Fruit fly (Drosophila melanogaster) whole organism, embryonic: ENCODE measurements around the gene CG2854.

Experiments
- C15 ChIP-seq: fragments of 200-800 bp; sonication (Bioruptor generic); IDR thresholded peaks from 3 replicates; pipeline ENCODE4 v1.3.6; 2022; ENCODE audit warnings: missing biosample characterization, missing genetic modification characterization
- CG13123 ChIP-seq: fragments of 200-800 bp; sonication (Bioruptor generic); optimal IDR thresholded peaks from 2 replicates; lab custom pipeline; 2016; ENCODE audit warnings: missing biosample characterization, missing genetic modification characterization
- CG14014 ChIP-seq: fragments of 200-800 bp; sonication (Bioruptor generic); IDR thresholded peaks from 2 replicates; pipeline ENCODE4 v1.3.6; 2022; ENCODE audit warnings: missing biosample characterization, missing genetic modification characterization
- CG14441 ChIP-seq: fragments of 200-800 bp; sonication (Bioruptor generic); IDR thresholded peaks from 2 replicates; pipeline ENCODE4 v1.3.6; 2022; ENCODE audit warnings: missing biosample characterization, missing genetic modification characterization
- CG15479 ChIP-seq: fragments of 200-800 bp; sonication (Bioruptor generic); optimal IDR thresholded peaks from 3 replicates; lab custom pipeline; 2019; ENCODE audit warnings: missing biosample characterization, mild to moderate bottlenecking, missing genetic modification characterization, moderate library complexity
- CG1603 ChIP-seq: fragments of 200-800 bp; sonication (Bioruptor generic); optimal IDR thresholded peaks from 2 replicates; lab custom pipeline; 2019; ENCODE audit warnings: missing biosample characterization, mild to moderate bottlenecking, missing genetic modification characterization, moderate library complexity
- CG17385 ChIP-seq: fragments of 200-800 bp; sonication (Bioruptor generic); optimal IDR thresholded peaks from 3 replicates; lab custom pipeline; 2018; ENCODE audit warnings: missing biosample characterization, mild to moderate bottlenecking, missing genetic modification characterization
- CG17912 ChIP-seq: fragments of 200-800 bp; sonication (Bioruptor generic); optimal IDR thresholded peaks from 2 replicates; lab custom pipeline; 2018; ENCODE audit warnings: missing biosample characterization, mild to moderate bottlenecking, missing genetic modification characterization
- CG18476 ChIP-seq: fragments of 200-800 bp; sonication (Bioruptor generic); optimal IDR thresholded peaks from 2 replicates; lab custom pipeline; 2016; ENCODE audit warnings: missing biosample characterization, mild to moderate bottlenecking, missing genetic modification characterization
- CG18619 ChIP-seq: fragments of 200-800 bp; sonication (Bioruptor generic); optimal IDR thresholded peaks from 3 replicates; lab custom pipeline; 2017; ENCODE audit warnings: missing biosample characterization, mild to moderate bottlenecking, missing genetic modification characterization
- CG32532 ChIP-seq: fragments of 200-800 bp; sonication (Bioruptor generic); IDR thresholded peaks from 2 replicates; pipeline ENCODE4 v1.3.6; 2022; ENCODE audit warnings: missing biosample characterization, missing genetic modification characterization
- CG32767 ChIP-seq: fragments of 200-800 bp; sonication (Bioruptor generic); IDR thresholded peaks from 2 replicates; pipeline ENCODE4 v1.3.6; 2022; ENCODE audit warnings: missing biosample characterization, missing genetic modification characterization
- CG3407 ChIP-seq: fragments of 200-800 bp; sonication (Bioruptor generic); optimal IDR thresholded peaks from 2 replicates; lab custom pipeline; 2018; ENCODE audit warnings: missing biosample characterization, mild to moderate bottlenecking, missing genetic modification characterization
- CG34224 ChIP-seq: fragments of 200-800 bp; sonication (Bioruptor generic); IDR thresholded peaks from 3 replicates; pipeline ENCODE4 v1.3.6; 2022; ENCODE audit warnings: missing biosample characterization, missing genetic modification characterization; ENCODE audit not compliant: partially characterized antibody
- CG34376 ChIP-seq: fragments of 200-800 bp; sonication (Bioruptor generic); optimal IDR thresholded peaks from 2 replicates; lab custom pipeline; 2018; ENCODE audit warnings: missing biosample characterization, mild to moderate bottlenecking, missing genetic modification characterization
- CG34422 ChIP-seq: fragments of 200-800 bp; sonication (Bioruptor generic); IDR thresholded peaks from 3 replicates; pipeline ENCODE4 v1.3.6; 2022; ENCODE audit warnings: missing biosample characterization, missing genetic modification characterization
- CG8281 ChIP-seq: fragments of 200-800 bp; sonication (Bioruptor generic); optimal IDR thresholded peaks from 2 replicates; lab custom pipeline; 2018; ENCODE audit warnings: missing biosample characterization, mild to moderate bottlenecking, missing genetic modification characterization, moderate library complexity
- Deaf1 ChIP-seq: fragments of 200-800 bp; optimal IDR thresholded peaks from 3 replicates; lab custom pipeline; 2019; ENCODE audit warnings: missing biosample characterization, mild to moderate bottlenecking, missing genetic modification characterization, moderate library complexity
- Dek ChIP-seq: fragments of 200-800 bp; sonication (Bioruptor generic); optimal IDR thresholded peaks from 3 replicates; lab custom pipeline; 2019; ENCODE audit warnings: missing biosample characterization, mild to moderate bottlenecking, missing genetic modification characterization, moderate library complexity
- Dip3 ChIP-seq: fragments of 200-800 bp; sonication (Bioruptor generic); optimal IDR thresholded peaks from 3 replicates; lab custom pipeline; 2016; ENCODE audit warnings: missing biosample characterization, missing genetic modification characterization
- HLHmδ ChIP-seq: fragments of 200-800 bp; sonication (Bioruptor generic); optimal IDR thresholded peaks from 2 replicates; lab custom pipeline; 2018; ENCODE audit warnings: missing biosample characterization, mild to moderate bottlenecking, missing genetic modification characterization, moderate library complexity
- HmgD ChIP-seq: fragments of 200-800 bp; sonication (Bioruptor generic); optimal IDR thresholded peaks from 3 replicates; lab custom pipeline; 2016; ENCODE audit warnings: missing biosample characterization, missing genetic modification characterization
- HmgZ ChIP-seq: fragments of 200-800 bp; sonication (Bioruptor generic); optimal IDR thresholded peaks from 2 replicates; lab custom pipeline; 2018; ENCODE audit warnings: missing biosample characterization, mild to moderate bottlenecking, missing genetic modification characterization
- Myb ChIP-seq: fragments of 200-800 bp; sonication (Bioruptor generic); optimal IDR thresholded peaks from 2 replicates; lab custom pipeline; 2016; ENCODE audit warnings: missing biosample characterization, missing genetic modification characterization
- Optix ChIP-seq: fragments of 200-800 bp; sonication (Bioruptor generic); IDR thresholded peaks from 3 replicates; pipeline ENCODE4 v1.3.6; 2022; ENCODE audit warnings: missing biosample characterization, missing genetic modification characterization
- TFAM ChIP-seq: fragments of 200-800 bp; sonication (Bioruptor generic); optimal IDR thresholded peaks from 2 replicates; lab custom pipeline; 2017; ENCODE audit warnings: missing biosample characterization, missing genetic modification characterization, inconsistent platforms
- amos ChIP-seq: fragments of 200-800 bp; sonication (Bioruptor generic); IDR thresholded peaks from 2 replicates; pipeline ENCODE4 v1.3.6; 2022; ENCODE audit warnings: missing biosample characterization, missing genetic modification characterization; ENCODE audit not compliant: partially characterized antibody
- aop ChIP-seq: fragments of 200-800 bp; sonication (Bioruptor generic); IDR thresholded peaks from 2 replicates; pipeline ENCODE4 v1.3.6; 2022; ENCODE audit warnings: missing biosample characterization, missing genetic modification characterization
- ase ChIP-seq: fragments of 200-800 bp; sonication (Bioruptor generic); IDR thresholded peaks from 3 replicates; pipeline ENCODE4 v1.3.6; 2022; ENCODE audit warnings: missing biosample characterization, missing genetic modification characterization
- crol ChIP-seq: fragments of 200-800 bp; sonication (Bioruptor generic); IDR thresholded peaks from 2 replicates; pipeline ENCODE4 v1.3.6; 2022; ENCODE audit warnings: missing biosample characterization, missing genetic modification characterization
- ewg ChIP-seq: fragments of 200-800 bp; sonication (Bioruptor generic); optimal IDR thresholded peaks from 3 replicates; lab custom pipeline; 2017; ENCODE audit warnings: mild to moderate bottlenecking, missing biosample characterization, missing genetic modification reagents, missing genetic modification characterization
- exex ChIP-seq: fragments of 200-800 bp; sonication (Bioruptor generic); optimal IDR thresholded peaks from 4 replicates; lab custom pipeline; 2018; ENCODE audit warnings: missing biosample characterization, mild to moderate bottlenecking, missing genetic modification characterization, moderate library complexity
- fd64A ChIP-seq: fragments of 200-800 bp; sonication (Bioruptor generic); optimal IDR thresholded peaks from 3 replicates; lab custom pipeline; 2018; ENCODE audit warnings: missing biosample characterization, mild to moderate bottlenecking, missing genetic modification characterization
- gcm ChIP-seq: fragments of 200-800 bp; sonication (Bioruptor generic); optimal IDR thresholded peaks from 2 replicates; lab custom pipeline; 2019; ENCODE audit warnings: missing biosample characterization, mild to moderate bottlenecking, missing genetic modification characterization, moderate library complexity
- grn ChIP-seq: fragments of 200-800 bp; sonication (Bioruptor generic); optimal IDR thresholded peaks from 3 replicates; lab custom pipeline; 2017; ENCODE audit warnings: missing biosample characterization, missing genetic modification characterization
- gro ChIP-seq: fragments of 200-800 bp; sonication (Bioruptor generic); optimal IDR thresholded peaks from 2 replicates; lab custom pipeline; 2016; ENCODE audit warnings: missing biosample characterization, missing genetic modification characterization
- mam ChIP-seq: fragments of 200-800 bp; sonication (Bioruptor generic); optimal IDR thresholded peaks from 3 replicates; lab custom pipeline; 2016; ENCODE audit warnings: missing biosample characterization, missing genetic modification characterization
- mirr ChIP-seq: fragments of 200-800 bp; sonication (Bioruptor generic); optimal IDR thresholded peaks from 3 replicates; lab custom pipeline; 2018; ENCODE audit warnings: missing biosample characterization, mild to moderate bottlenecking, missing genetic modification characterization
- nau ChIP-seq: fragments of 200-800 bp; sonication (Bioruptor generic); optimal IDR thresholded peaks from 3 replicates; lab custom pipeline; 2017; ENCODE audit warnings: missing biosample characterization, mild to moderate bottlenecking, missing genetic modification characterization, missing genetic modification reagents
- odd ChIP-seq: fragments of 200-800 bp; sonication (Bioruptor generic); optimal IDR thresholded peaks from 2 replicates; lab custom pipeline; 2017; ENCODE audit warnings: missing biosample characterization, mild to moderate bottlenecking, missing genetic modification characterization
- onecut ChIP-seq: fragments of 200-800 bp; sonication (Bioruptor generic); IDR thresholded peaks from 2 replicates; pipeline ENCODE4 v1.3.6; 2022; ENCODE audit warnings: missing biosample characterization, missing genetic modification characterization
- pfk ChIP-seq: fragments of 200-800 bp; sonication (Bioruptor generic); optimal IDR thresholded peaks from 2 replicates; lab custom pipeline; 2018; ENCODE audit warnings: missing biosample characterization, mild to moderate bottlenecking, missing genetic modification characterization, moderate library complexity
- pros ChIP-seq: fragments of 200-800 bp; sonication (Bioruptor generic); optimal IDR thresholded peaks from 3 replicates; lab custom pipeline; 2019; ENCODE audit warnings: missing biosample characterization, mild to moderate bottlenecking, missing genetic modification characterization, moderate library complexity
- repo ChIP-seq: fragments of 200-800 bp; sonication (Bioruptor generic); optimal IDR thresholded peaks from 2 replicates; lab custom pipeline; 2016; ENCODE audit warnings: missing biosample characterization, missing genetic modification characterization
- rib ChIP-seq: fragments of 200-800 bp; sonication (Bioruptor generic); IDR thresholded peaks from 2 replicates; pipeline ENCODE4 v1.3.6; 2022; ENCODE audit warnings: missing biosample characterization, missing genetic modification characterization
- row ChIP-seq: fragments of 200-800 bp; sonication (Bioruptor generic); IDR thresholded peaks from 3 replicates; pipeline ENCODE4 v1.3.6; 2022; ENCODE audit warnings: missing biosample characterization, missing genetic modification characterization
- salm ChIP-seq: fragments of 200-800 bp; sonication (Bioruptor generic); optimal IDR thresholded peaks from 2 replicates; lab custom pipeline; 2018; ENCODE audit warnings: missing biosample characterization, mild to moderate bottlenecking, missing genetic modification characterization
- scrt ChIP-seq: fragments of 200-800 bp; sonication (Bioruptor generic); optimal IDR thresholded peaks from 2 replicates; lab custom pipeline; 2018; ENCODE audit warnings: missing biosample characterization, mild to moderate bottlenecking, missing genetic modification characterization, moderate library complexity
- slbo ChIP-seq: fragments of 200-800 bp; sonication (Bioruptor generic); IDR thresholded peaks from 2 replicates; pipeline ENCODE4 v1.3.6; 2022; ENCODE audit warnings: missing biosample characterization, missing genetic modification characterization
- vvl ChIP-seq: fragments of 200-800 bp; sonication (Bioruptor generic); IDR thresholded peaks from 2 replicates; pipeline ENCODE4 v1.3.6; 2022; ENCODE audit warnings: missing biosample characterization, missing genetic modification characterization
- yki ChIP-seq: fragments of >200 bp; optimal IDR thresholded peaks from 3 replicates; lab custom pipeline; 2018

CG2854 gene

dm6 chrX:2305842-2306300 lies 21.1 kb upstream of the CG2854 start (continued):
- TF ChIP-seq mam: no peak
- TF ChIP-seq aop (GFP tag; lab: Robert Waterston, UW): no peak
- peak; percentile 5 for TF ChIP-seq salm (tag; lab: Kevin White, UChicago)
- no peak for TF ChIP-seq CG3407
- TF ChIP-seq CG34376 (GFP tag; lab: Kevin White, UChicago): peak; percentile 61
- TF ChIP-seq ase (GFP tag; lab: Robert Waterston, UW): no peak
- no peak; the same call in 2 of the 3 replicates for TF ChIP-seq row (GFP tag; lab: Robert Waterston, UW)
- no peak for TF ChIP-seq amos
- TF ChIP-seq slbo (GFP tag; lab: Robert Waterston, UW): no peak
- peak; percentile 33 for TF ChIP-seq scrt
- TF ChIP-seq odd (GFP tag; lab: Kevin White, UChicago): no peak
- TF ChIP-seq Myb (GFP tag; lab: Kevin White, UChicago): no peak
- TF ChIP-seq Dek (tag; lab: Kevin White, UChicago): no peak
- TF ChIP-seq exex (tag; lab: Kevin White, UChicago): peak; percentile 27
- peak; percentile 10; the same call in 1 of the 2 replicates for TF ChIP-seq vvl (GFP tag; lab: Robert Waterston, UW)
- TF ChIP-seq gcm (GFP tag; lab: Kevin White, UChicago): peak; percentile 68
- peak; percentile 48 for TF ChIP-seq HLHmδ (GFP tag; lab: Kevin White, UChicago)
- no peak for TF ChIP-seq CG8281 (tag; lab: Kevin White, UChicago)
- TF ChIP-seq CG18476 (GFP tag; lab: Kevin White, UChicago): no peak
- TF ChIP-seq HmgD (GFP tag; lab: Kevin White, UChicago): peak; percentile 24
- no peak for TF ChIP-seq CG18619 (GFP tag; lab: Kevin White, UChicago)
- peak; percentile 72 for TF ChIP-seq yki
- no peak; the same call in 1 of the 2 replicates for TF ChIP-seq CG14014 (GFP tag; lab: Robert Waterston, UW)
- TF ChIP-seq CG34224 (GFP tag; lab: Robert Waterston, UW): peak; percentile 24; the same call in 1 of the 3 replicates
- no peak for TF ChIP-seq CG17912 (GFP tag; lab: Kevin White, UChicago)
- no peak for TF ChIP-seq onecut (GFP tag; lab: Robert Waterston, UW)
- TF ChIP-seq fd64A (GFP tag; lab: Kevin White, UChicago): no peak
- no peak for TF ChIP-seq CG1603
- no peak for TF ChIP-seq repo (GFP tag; lab: Kevin White, UChicago)
- TF ChIP-seq mirr (GFP tag; lab: Kevin White, UChicago): peak; percentile 16
- TF ChIP-seq Dip3: no peak
- no peak for TF ChIP-seq TFAM (GFP tag; lab: Kevin White, UChicago)
- TF ChIP-seq Deaf1 (tag; lab: Kevin White, UChicago): peak; percentile 19
- peak; percentile 73 for TF ChIP-seq crol (GFP tag; lab: Robert Waterston, UW)
- no peak for TF ChIP-seq nau
- peak; percentile 13 for TF ChIP-seq HmgZ (tag; lab: Kevin White, UChicago)
- TF ChIP-seq grn (GFP tag; lab: Kevin White, UChicago): peak; percentile 59
- TF ChIP-seq CG15479 (GFP tag; lab: Kevin White, UChicago): peak; percentile 97
- no peak for TF ChIP-seq CG32767 (GFP tag; lab: Robert Waterston, UW)
- TF ChIP-seq pfk (GFP tag; lab: Kevin White, UChicago): peak; percentile 22
- TF ChIP-seq Optix (GFP tag; lab: Robert Waterston, UW): no peak
- TF ChIP-seq CG34422: 0 out of 3 replicates have a peak, but pooled peaks have one; percentile 8
- no peak for TF ChIP-seq CG13123 (GFP tag; lab: Kevin White, UChicago)
- TF ChIP-seq gro: peak; percentile 35
- TF ChIP-seq C15: no peak
- TF ChIP-seq rib (GFP tag; lab: Robert Waterston, UW): no peak
- TF ChIP-seq CG17385 (GFP tag; lab: Kevin White, UChicago): peak; percentile 96
- no peak for TF ChIP-seq CG14441
- peak; percentile 94 for TF ChIP-seq pros (GFP tag; lab: Kevin White, UChicago)
- no peak; the same call in 1 of the 2 replicates for TF ChIP-seq CG32532 (GFP tag; lab: Robert Waterston, UW)
- TF ChIP-seq ewg (GFP tag; lab: Kevin White, UChicago): no peak
